Worm (Caenorhabditis elegans) whole organism, late embryonic: ENCODE measurements around the gene twk-22.

Experiments used
- C38D4.7 ChIP-seq: fragments of 200-800 bp; sonication (Bioruptor generic); optimal IDR thresholded peaks from 2 replicates; lab custom pipeline; 2018; ENCODE audit warnings: mild to moderate bottlenecking, missing genetic modification characterization, moderate library complexity, missing compliant biosample characterization
- F13H6.1 ChIP-seq: sonication (generic microtip); optimal IDR thresholded peaks from 2 replicates; lab custom pipeline; 2016; ENCODE audit warnings: missing genetic modification characterization, missing compliant biosample characterization
- K09A11.1 ChIP-seq: sonication (generic microtip); optimal IDR thresholded peaks from 2 replicates; lab custom pipeline; 2017; ENCODE audit warnings: antibody characterized with exemption, mild to moderate bottlenecking, missing genetic modification characterization, missing compliant biosample characterization; ENCODE audit not compliant: insufficient read depth
- T23F11.4 ChIP-seq: fragments of 200-800 bp; sonication (Bioruptor generic); optimal IDR thresholded peaks from 2 replicates; lab custom pipeline; 2018; ENCODE audit warnings: mild to moderate bottlenecking, missing genetic modification characterization, missing compliant biosample characterization
- Y22D7AL.16 ChIP-seq: sonication (generic microtip); optimal IDR thresholded peaks from 2 replicates; lab custom pipeline; 2016; ENCODE audit warnings: missing genetic modification characterization, missing compliant biosample characterization
- ahr-1 ChIP-seq: sonication (generic microtip); optimal IDR thresholded peaks from 2 replicates; lab custom pipeline; 2016; ENCODE audit warnings: missing genetic modification characterization, missing compliant biosample characterization
- ceh-14 ChIP-seq: sonication (generic microtip); optimal IDR thresholded peaks from 2 replicates; lab custom pipeline; 2016; ENCODE audit warnings: missing genotype, missing genetic modification characterization, missing compliant biosample characterization
- ceh-2 ChIP-seq: sonication (generic microtip); optimal IDR thresholded peaks from 2 replicates; lab custom pipeline; 2016; ENCODE audit warnings: missing genotype, missing genetic modification characterization, missing compliant biosample characterization
- ceh-24 ChIP-seq: sonication (generic microtip); optimal IDR thresholded peaks from 2 replicates; lab custom pipeline; 2016; ENCODE audit warnings: mild to moderate bottlenecking, missing genetic modification characterization, missing compliant biosample characterization
- ceh-30 ChIP-seq: fragments of 150-350 bp; optimal IDR thresholded peaks from 2 replicates; lab custom pipeline; 2014; ENCODE audit warnings: missing biosample characterization, missing genetic modification characterization
- ceh-31 ChIP-seq: sonication (generic microtip); optimal IDR thresholded peaks from 2 replicates; lab custom pipeline; 2016; ENCODE audit warnings: missing genetic modification characterization, missing compliant biosample characterization
- ceh-45 ChIP-seq: fragments of 200-800 bp; sonication (Bioruptor generic); IDR thresholded peaks from 2 replicates; pipeline ENCODE4 v1.3.6; 2022; ENCODE audit warnings: missing genetic modification reagents, missing genetic modification characterization, missing compliant biosample characterization
- ceh-48 ChIP-seq: sonication (generic microtip); optimal IDR thresholded peaks from 2 replicates; lab custom pipeline; 2016; ENCODE audit warnings: missing genetic modification characterization, inconsistent platforms, missing compliant biosample characterization
- ceh-9 ChIP-seq: sonication (generic microtip); optimal IDR thresholded peaks from 2 replicates; lab custom pipeline; 2016; ENCODE audit warnings: mild to moderate bottlenecking, missing genetic modification characterization, inconsistent platforms, missing compliant biosample characterization
- dmd-4 ChIP-seq: sonication (generic microtip); optimal IDR thresholded peaks from 2 replicates; lab custom pipeline; 2016; ENCODE audit warnings: borderline replicate concordance, missing genetic modification characterization, missing compliant biosample characterization
- ets-4 ChIP-seq: sonication (generic microtip); optimal IDR thresholded peaks from 2 replicates; lab custom pipeline; 2016; ENCODE audit warnings: missing genetic modification characterization, missing compliant biosample characterization
- fkh-6 ChIP-seq: sonication (generic microtip); optimal IDR thresholded peaks from 2 replicates; lab custom pipeline; 2016; ENCODE audit warnings: missing genetic modification characterization, missing compliant biosample characterization
- hlh-13 ChIP-seq: fragments of 200-800 bp; sonication (Bioruptor generic); optimal IDR thresholded peaks from 2 replicates; lab custom pipeline; 2018; ENCODE audit warnings: mild to moderate bottlenecking, missing genetic modification characterization, missing compliant biosample characterization
- hlh-30 ChIP-seq: sonication (generic microtip); optimal IDR thresholded peaks from 2 replicates; lab custom pipeline; 2017; ENCODE audit warnings: antibody characterized with exemption, missing genetic modification characterization, missing compliant biosample characterization; ENCODE audit not compliant: insufficient read depth
- hlh-6 ChIP-seq: sonication (generic microtip); optimal IDR thresholded peaks from 2 replicates; lab custom pipeline; 2016; ENCODE audit warnings: missing genotype, missing genetic modification characterization, missing compliant biosample characterization
- hlh-8 ChIP-seq: sonication (generic microtip); optimal IDR thresholded peaks from 2 replicates; lab custom pipeline; 2016; ENCODE audit warnings: missing genotype, missing genetic modification characterization, missing compliant biosample characterization
- lim-6 ChIP-seq: sonication (generic microtip); optimal IDR thresholded peaks from 2 replicates; lab custom pipeline; 2016; ENCODE audit warnings: missing genetic modification characterization, missing compliant biosample characterization
- madf-2 ChIP-seq: sonication (generic microtip); optimal IDR thresholded peaks from 2 replicates; lab custom pipeline; 2017; ENCODE audit warnings: missing genetic modification characterization, missing compliant biosample characterization
- nfya-1 ChIP-seq: sonication (generic microtip); optimal IDR thresholded peaks from 2 replicates; lab custom pipeline; 2017; ENCODE audit warnings: missing genetic modification characterization, mild to moderate bottlenecking, missing compliant biosample characterization, antibody characterized with exemption, moderate library complexity
- nhr-11 ChIP-seq: fragments of 150-350 bp; optimal IDR thresholded peaks from 2 replicates; lab custom pipeline; 2014; ENCODE audit warnings: missing biosample characterization, missing genetic modification characterization
- nhr-232 ChIP-seq: sonication (generic microtip); optimal IDR thresholded peaks from 2 replicates; lab custom pipeline; 2016; ENCODE audit warnings: missing genetic modification characterization, missing compliant biosample characterization
- odd-2 ChIP-seq: sonication (generic microtip); optimal IDR thresholded peaks from 2 replicates; lab custom pipeline; 2017; ENCODE audit warnings: antibody characterized with exemption, mild to moderate bottlenecking, missing genetic modification characterization, missing compliant biosample characterization
- pat-9 ChIP-seq: fragments of 200-800 bp; sonication (Bioruptor generic); optimal IDR thresholded peaks from 2 replicates; lab custom pipeline; 2018; ENCODE audit warnings: mild to moderate bottlenecking, missing genetic modification characterization, moderate library complexity, missing compliant biosample characterization
- pha-2 ChIP-seq: sonication (generic microtip); optimal IDR thresholded peaks from 2 replicates; lab custom pipeline; 2017; ENCODE audit warnings: mild to moderate bottlenecking, missing genetic modification characterization, missing compliant biosample characterization
- pha-4 ChIP-seq: fragments of 150-350 bp; optimal IDR thresholded peaks from 2 replicates; lab custom pipeline; 2018; ENCODE audit warnings: missing biosample characterization, missing genetic modification reagents, missing genetic modification characterization
- pqm-1 ChIP-seq: sonication (generic microtip); optimal IDR thresholded peaks from 2 replicates; lab custom pipeline; 2016; ENCODE audit warnings: missing genetic modification characterization, missing compliant biosample characterization
- ref-2 ChIP-seq: sonication (generic microtip); optimal IDR thresholded peaks from 2 replicates; lab custom pipeline; 2016; ENCODE audit warnings: missing genetic modification characterization, missing compliant biosample characterization
- sdc-2 ChIP-seq: sonication (generic microtip); optimal IDR thresholded peaks from 2 replicates; lab custom pipeline; 2016; ENCODE audit warnings: missing genotype, missing genetic modification characterization, missing compliant biosample characterization
- sox-4 ChIP-seq: sonication (generic microtip); optimal IDR thresholded peaks from 2 replicates; lab custom pipeline; 2017; ENCODE audit warnings: mild to moderate bottlenecking, missing genetic modification characterization, inconsistent platforms, missing compliant biosample characterization
- tbx-2 ChIP-seq: sonication (generic microtip); optimal IDR thresholded peaks from 2 replicates; lab custom pipeline; 2016; ENCODE audit warnings: missing genetic modification characterization, missing compliant biosample characterization
- tbx-7 ChIP-seq: sonication (generic microtip); optimal IDR thresholded peaks from 2 replicates; lab custom pipeline; 2016; ENCODE audit warnings: missing genotype, missing genetic modification characterization, missing compliant biosample characterization
- unc-3 ChIP-seq, 2 experiments: fragments of 200-800 bp in 1 of 2; sonication (Bioruptor generic) in 1 of 2; sonication (generic microtip) in 1 of 2; conservative IDR thresholded peaks in 1 of 2; optimal IDR thresholded peaks in 1 of 2; 2 replicates each; pipeline versions ENCODE4 v1.3.6 to Lab custom; 2016 to 2022; ENCODE audit warnings: missing compliant biosample characterization in 2 of 2, missing genetic modification characterization in 2 of 2, missing genetic modification reagents in 1 of 2
- unc-55 ChIP-seq: sonication (generic microtip); optimal IDR thresholded peaks from 2 replicates; lab custom pipeline; 2017; ENCODE audit warnings: missing biosample characterization, missing genetic modification reagents, missing genetic modification characterization
- unc-86 ChIP-seq: sonication (generic microtip); optimal IDR thresholded peaks from 2 replicates; lab custom pipeline; 2016; ENCODE audit warnings: missing genetic modification characterization, missing compliant biosample characterization
- ztf-16 ChIP-seq: sonication (generic microtip); optimal IDR thresholded peaks from 2 replicates; lab custom pipeline; 2017; ENCODE audit warnings: missing genetic modification characterization, missing compliant biosample characterization

Gene twk-22

DNA sequence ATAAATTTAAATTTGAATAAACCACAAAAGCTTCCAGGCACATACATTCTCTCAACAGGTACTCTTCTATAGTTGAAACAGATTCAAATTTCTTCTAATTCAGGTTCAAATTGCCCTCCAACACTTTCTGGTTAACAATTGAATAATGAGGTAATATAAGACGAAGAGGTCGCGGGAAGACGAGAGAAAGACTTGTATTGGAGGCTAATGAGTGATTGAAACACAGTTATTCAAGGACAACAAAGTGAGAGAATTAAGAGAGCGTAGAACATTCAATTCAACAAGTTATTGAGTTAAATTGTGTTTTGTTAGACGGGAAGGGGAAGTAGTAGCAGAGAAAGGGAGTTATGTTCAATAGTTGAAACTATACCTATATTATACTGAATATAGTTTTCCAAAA, 15.6 kb downstream of the twk-22 start:
- TF ChIP-seq ets-4 (tag; lab: Kevin White, UChicago) (no peak), unc-55 (GFP tag; lab: Kevin White, UChicago) (no peak), ceh-9 (no peak), nhr-232 (tag; lab: Kevin White, UChicago) (no peak), fkh-6 (tag; lab: Kevin White, UChicago) (no peak), odd-2 (no peak), pha-4 (no peak), dmd-4 (tag; lab: Kevin White, UChicago) (no peak), pha-2 (tag; lab: Kevin White, UChicago) (no peak), C38D4.7 (GFP tag; lab: Kevin White, UChicago) (no peak), ceh-14 (tag; lab: Kevin White, UChicago) (no peak), ceh-30 (tag; lab: Kevin White, UChicago) (no peak), pqm-1 (tag; lab: Kevin White, UChicago) (no peak), pat-9 (tag; lab: Kevin White, UChicago) (no peak), hlh-8 (tag; lab: Kevin White, UChicago) (no peak), tbx-2 (no peak), ceh-2 (tag; lab: Kevin White, UChicago) (no peak)

DNA sequence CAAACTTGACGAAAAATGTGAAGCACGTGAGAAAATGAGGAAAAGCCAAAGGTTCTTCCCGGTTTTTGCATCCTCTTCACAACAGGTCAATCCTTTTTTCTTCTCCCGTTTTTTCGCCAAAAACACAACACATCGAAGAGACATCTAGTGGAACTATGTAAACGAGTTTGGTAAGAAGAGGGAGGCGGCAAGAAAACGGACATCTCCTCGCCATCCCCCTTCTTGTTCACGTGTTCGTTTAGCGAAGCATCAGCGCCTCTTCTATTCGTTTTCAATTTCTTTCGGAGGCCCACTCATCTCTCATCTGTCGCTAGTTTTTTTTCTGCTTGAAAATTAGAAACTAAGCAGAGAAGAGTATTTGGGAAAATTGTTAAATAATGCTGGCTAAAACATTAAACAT, 18.0 kb downstream of the twk-22 start:
- TF ChIP-seq ceh-9 (no peak), lim-6 (tag; lab: Kevin White, UChicago) (no peak), ztf-16 (tag; lab: Kevin White, UChicago) (no peak), ceh-31 (no peak), Y22D7AL.16 (tag; lab: Kevin White, UChicago) (no peak), hlh-8 (tag; lab: Kevin White, UChicago) (no peak), hlh-30 (tag; lab: Kevin White, UChicago) (no peak)

DNA sequence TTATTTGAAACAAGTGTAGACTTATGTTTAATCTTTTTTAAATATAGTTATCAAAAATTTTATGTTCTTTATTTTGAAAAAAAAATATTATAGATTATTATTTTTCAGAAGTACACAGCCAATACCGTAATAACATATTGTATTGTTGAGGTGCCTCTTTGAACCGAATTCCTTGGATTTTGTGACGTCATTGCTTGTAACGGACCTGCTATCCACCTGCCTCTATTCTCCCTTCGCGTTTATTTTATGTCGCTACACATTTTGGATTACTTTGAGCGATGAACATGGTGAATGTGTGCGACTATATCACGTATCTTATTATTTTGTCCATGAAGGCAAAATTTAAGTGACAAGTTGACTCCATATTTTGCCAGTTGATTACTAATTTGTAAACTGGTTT, 21.0 kb downstream of the twk-22 start:
- TF ChIP-seq unc-3 (GFP tag; conservative IDR thresholded peaks at IDR 0.05; lab: Robert Waterston, UW) (no peak), unc-3 (tag; optimal IDR thresholded peaks at IDR 0.05; lab: Kevin White, UChicago) (no peak), sdc-2 (tag; lab: Kevin White, UChicago) (peak; percentile 96)

DNA sequence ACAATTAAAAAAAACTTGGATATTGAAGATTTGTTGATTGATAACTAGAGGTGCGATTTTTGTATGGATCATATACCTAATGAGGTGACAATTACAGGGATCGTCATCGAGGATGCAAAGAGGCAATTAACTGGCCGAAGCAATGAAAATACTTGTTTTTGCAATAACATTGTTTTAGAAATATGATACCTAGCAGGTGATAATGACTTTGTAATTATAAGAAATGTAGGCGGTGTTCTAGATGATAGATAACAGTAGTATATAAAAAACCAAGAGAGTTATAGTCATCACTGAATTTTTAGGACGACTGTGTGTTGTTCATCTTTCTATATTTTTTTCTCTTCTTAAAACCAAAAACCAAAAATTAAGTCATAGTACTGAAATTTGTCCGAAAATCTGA, 22.1 kb downstream of the twk-22 start, which contains the start of gene C11G6.2:
Gene C11G6.2, plus strand, starts transcription at position 301 of the 400 bp plus-strand sequence.
- TF ChIP-seq Y22D7AL.16 (tag; lab: Kevin White, UChicago) (no peak), hlh-13 (no peak), nfya-1 (tag; lab: Kevin White, UChicago) (no peak), ceh-45 (GFP tag; lab: Robert Waterston, UW) (no peak), sox-4 (no peak), ceh-31 (no peak), ahr-1 (no peak), ceh-48 (tag; lab: Kevin White, UChicago) (no peak), T23F11.4 (no peak), hlh-30 (tag; lab: Kevin White, UChicago) (no peak), tbx-7 (tag; lab: Kevin White, UChicago) (no peak), unc-86 (tag; lab: Kevin White, UChicago) (no peak), hlh-8 (tag; lab: Kevin White, UChicago) (no peak), nhr-232 (tag; lab: Kevin White, UChicago) (no peak), madf-2 (tag; lab: Kevin White, UChicago) (no peak)
- TF ChIP-seq, all 69 proteins: peak for 0

DNA sequence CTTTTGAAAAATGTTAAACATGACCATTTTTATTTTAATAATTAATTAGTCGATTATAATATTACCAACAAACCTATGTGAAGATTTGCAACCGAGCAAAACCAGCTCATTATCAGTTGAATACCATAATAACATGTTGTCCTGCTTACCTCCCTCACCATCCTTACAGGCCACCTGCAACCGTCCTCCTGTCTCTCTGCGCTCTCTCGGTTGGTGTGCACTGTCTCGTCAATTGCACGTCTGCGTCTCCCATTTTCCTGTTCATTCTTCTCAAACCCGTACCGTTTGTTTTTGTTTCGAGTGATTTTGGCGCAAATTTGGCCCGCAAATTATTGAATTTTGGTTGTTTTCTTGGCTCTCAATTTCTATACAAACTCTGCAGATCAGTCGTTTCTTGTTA, 25.2 kb downstream of the twk-22 start:
- TF ChIP-seq nfya-1 (tag; lab: Kevin White, UChicago) = no peak
- no peak for TF ChIP-seq unc-86 (tag; lab: Kevin White, UChicago)
- no peak for TF ChIP-seq pat-9 (tag; lab: Kevin White, UChicago)
- no peak for TF ChIP-seq ahr-1
- no peak for TF ChIP-seq fkh-6 (tag; lab: Kevin White, UChicago)
- no peak for TF ChIP-seq unc-55 (GFP tag; lab: Kevin White, UChicago)
- no peak for TF ChIP-seq F13H6.1 (tag; lab: Kevin White, UChicago)
- TF ChIP-seq ceh-24 (tag; lab: Kevin White, UChicago) = no peak
- no peak for TF ChIP-seq ztf-16 (tag; lab: Kevin White, UChicago)
- TF ChIP-seq hlh-6 = no peak
- no peak for TF ChIP-seq dmd-4 (tag; lab: Kevin White, UChicago)
- TF ChIP-seq ceh-2 (tag; lab: Kevin White, UChicago) = no peak
- no peak for TF ChIP-seq nhr-11 (tag; lab: Kevin White, UChicago)
- no peak for TF ChIP-seq C38D4.7 (GFP tag; lab: Kevin White, UChicago)
- TF ChIP-seq Y22D7AL.16 (tag; lab: Kevin White, UChicago) = no peak
- TF ChIP-seq ceh-48 (tag; lab: Kevin White, UChicago) = no peak
- no peak for TF ChIP-seq K09A11.1
- no peak for TF ChIP-seq ref-2 (tag; lab: Kevin White, UChicago)
- no peak for TF ChIP-seq ceh-9
